Worm (Caenorhabditis elegans) whole organism, mixed stage, embryonic: ENCODE results near the gene col-12.

Experiments used
- ceh-83 ChIP-seq: fragments of 200-800 bp; sonication (Bioruptor generic); optimal IDR thresholded peaks from 2 replicates; lab custom pipeline; 2018; ENCODE audit warnings: mild to moderate bottlenecking, missing genetic modification characterization, missing compliant biosample characterization
- ces-1 ChIP-seq: fragments of 150-350 bp; optimal IDR thresholded peaks from 2 replicates; lab custom pipeline; 2014; ENCODE audit warnings: missing biosample characterization, missing genetic modification reagents, missing genetic modification characterization
- lin-13 ChIP-seq: fragments of 150-350 bp; optimal IDR thresholded peaks from 2 replicates; lab custom pipeline; 2014; ENCODE audit warnings: missing biosample characterization, missing genetic modification characterization
- nhr-12 ChIP-seq: fragments of 150-350 bp; optimal IDR thresholded peaks from 2 replicates; lab custom pipeline; 2014; ENCODE audit warnings: missing biosample characterization, missing genetic modification characterization
- snpc-4 ChIP-seq: fragments of 150-350 bp; optimal IDR thresholded peaks from 2 replicates; lab custom pipeline; 2014; ENCODE audit warnings: missing biosample characterization, missing genetic modification characterization

DNA sequence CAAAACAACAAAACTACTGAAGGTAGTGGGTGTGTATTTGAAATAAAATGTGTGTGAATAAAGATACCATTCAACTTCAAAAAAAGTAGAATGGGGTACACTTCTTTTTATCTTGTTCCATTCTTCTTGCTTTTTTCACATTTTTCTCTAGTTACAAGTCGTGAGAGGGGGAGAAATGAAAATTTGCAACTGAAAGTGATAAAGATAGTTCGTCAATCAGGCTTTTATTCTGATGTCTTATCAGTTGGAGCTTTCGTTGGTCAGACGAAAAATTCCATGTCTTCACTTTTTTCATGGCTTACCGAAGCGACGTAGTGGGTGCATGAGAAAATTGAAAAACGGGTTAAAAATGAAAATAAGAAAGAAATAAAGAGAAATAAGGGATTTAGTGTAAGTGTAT is 8.7 kb upstream of the col-12 start, which contains the start of gene Y32F6A.4:
- no peak for TF ChIP-seq lin-13 (tag; lab: Kevin White, UChicago)
- TF ChIP-seq nhr-12 (tag; lab: Kevin White, UChicago), result no peak
- TF ChIP-seq ces-1 (GFP tag; lab: Kevin White, UChicago), result no peak
- TF ChIP-seq snpc-4 (tag; lab: Kevin White, UChicago), result no peak
- no peak for TF ChIP-seq ceh-83 (GFP tag; lab: Kevin White, UChicago)
